Fruit fly (Drosophila melanogaster) whole organism, adult: ENCODE measurements around the gene p23.
A peak's percentile ranks its signal among the peaks of the same experiment; 100 is the strongest.

Source experiments
- CG11617 ChIP-seq: fragments of 200-800 bp; sonication (Bioruptor generic); optimal IDR thresholded peaks from 2 replicates; lab custom pipeline; 2017; ENCODE audit warnings: mild to moderate bottlenecking, missing biosample characterization, missing genetic modification reagents, missing genetic modification characterization
- CG12768 ChIP-seq: fragments of 200-800 bp; sonication (Bioruptor generic); optimal IDR thresholded peaks from 2 replicates; lab custom pipeline; 2017; ENCODE audit warnings: missing biosample characterization, missing genetic modification characterization, mild to moderate bottlenecking, moderate library complexity, missing genetic modification reagents
- CG14711 ChIP-seq: fragments of 200-800 bp; sonication (Bioruptor generic); optimal IDR thresholded peaks from 2 replicates; lab custom pipeline; 2018; ENCODE audit warnings: missing biosample characterization, mild to moderate bottlenecking, missing genetic modification characterization, moderate library complexity
- CG1620 ChIP-seq: fragments of 200-800 bp; sonication (Bioruptor generic); optimal IDR thresholded peaks from 2 replicates; lab custom pipeline; 2016; ENCODE audit warnings: missing biosample characterization, missing genetic modification characterization
- CG33017 ChIP-seq: fragments of 200-800 bp; sonication (Bioruptor generic); optimal IDR thresholded peaks from 2 replicates; lab custom pipeline; 2018; ENCODE audit warnings: missing biosample characterization, mild to moderate bottlenecking, missing genetic modification characterization, moderate library complexity
- CG5204 ChIP-seq: fragments of 200-800 bp; sonication (Bioruptor generic); optimal IDR thresholded peaks from 2 replicates; lab custom pipeline; 2016; ENCODE audit warnings: missing biosample characterization, missing genetic modification characterization
- CG7045 ChIP-seq: fragments of 200-800 bp; sonication (Bioruptor generic); optimal IDR thresholded peaks from 2 replicates; lab custom pipeline; 2017; ENCODE audit warnings: missing biosample characterization, mild to moderate bottlenecking, missing genetic modification characterization
- CG7101 ChIP-seq: fragments of 200-800 bp; sonication (Bioruptor generic); optimal IDR thresholded peaks from 2 replicates; lab custom pipeline; 2018; ENCODE audit warnings: missing biosample characterization, mild to moderate bottlenecking, missing genetic modification characterization, moderate library complexity
- Clk ChIP-seq: fragments of 200-800 bp; sonication (Bioruptor generic); optimal IDR thresholded peaks from 2 replicates; lab custom pipeline; 2017; ENCODE audit warnings: missing biosample characterization, missing genetic modification characterization
- Crg-1 ChIP-seq: fragments of 200-800 bp; sonication (Bioruptor generic); optimal IDR thresholded peaks from 2 replicates; lab custom pipeline; 2016; ENCODE audit warnings: missing biosample characterization, missing genetic modification characterization
- Hr96 ChIP-seq: fragments of 200-800 bp; sonication (Bioruptor generic); optimal IDR thresholded peaks from 2 replicates; lab custom pipeline; 2016; ENCODE audit warnings: missing biosample characterization, missing genetic modification characterization
- Mnt ChIP-seq: fragments of 200-800 bp; sonication (Bioruptor generic); optimal IDR thresholded peaks from 2 replicates; lab custom pipeline; 2016; ENCODE audit warnings: missing biosample characterization, mild to moderate bottlenecking, missing genetic modification characterization
- bab1 ChIP-seq: fragments of 200-800 bp; sonication (Bioruptor generic); optimal IDR thresholded peaks from 3 replicates; lab custom pipeline; 2019; ENCODE audit warnings: missing biosample characterization, mild to moderate bottlenecking, missing genetic modification characterization, moderate library complexity
- cic ChIP-seq: fragments of 200-800 bp; sonication (Bioruptor generic); optimal IDR thresholded peaks from 2 replicates; lab custom pipeline; 2017; ENCODE audit warnings: missing biosample characterization, mild to moderate bottlenecking, missing genetic modification characterization, moderate library complexity
- cnc ChIP-seq, 2 experiments: fragments of >200 bp; optimal IDR thresholded peaks; 2 replicates each; lab custom pipeline; 2017
- kay ChIP-seq: fragments of 200-800 bp; sonication (Bioruptor generic); peaks from one replicate; lab custom pipeline; 2016; ENCODE audit warnings: missing biosample characterization, missing genetic modification characterization, borderline replicate concordance
- ovo ChIP-seq: fragments of 200-800 bp; sonication (Bioruptor generic); optimal IDR thresholded peaks from 2 replicates; lab custom pipeline; 2016; ENCODE audit warnings: missing biosample characterization, missing genetic modification characterization
- pad ChIP-seq: fragments of 200-800 bp; sonication (Bioruptor generic); optimal IDR thresholded peaks from 3 replicates; lab custom pipeline; 2017; ENCODE audit warnings: missing biosample characterization, missing genetic modification characterization, mild to moderate bottlenecking, moderate library complexity, missing genetic modification reagents
- tj ChIP-seq: fragments of 200-800 bp; sonication (Bioruptor generic); optimal IDR thresholded peaks from 3 replicates; lab custom pipeline; 2017; ENCODE audit warnings: missing biosample characterization, mild to moderate bottlenecking, missing genetic modification characterization, moderate library complexity
- toe ChIP-seq: fragments of 200-800 bp; sonication (Bioruptor generic); optimal IDR thresholded peaks from 2 replicates; lab custom pipeline; 2016; ENCODE audit warnings: missing biosample characterization, missing genetic modification characterization

Gene p23

DNA sequence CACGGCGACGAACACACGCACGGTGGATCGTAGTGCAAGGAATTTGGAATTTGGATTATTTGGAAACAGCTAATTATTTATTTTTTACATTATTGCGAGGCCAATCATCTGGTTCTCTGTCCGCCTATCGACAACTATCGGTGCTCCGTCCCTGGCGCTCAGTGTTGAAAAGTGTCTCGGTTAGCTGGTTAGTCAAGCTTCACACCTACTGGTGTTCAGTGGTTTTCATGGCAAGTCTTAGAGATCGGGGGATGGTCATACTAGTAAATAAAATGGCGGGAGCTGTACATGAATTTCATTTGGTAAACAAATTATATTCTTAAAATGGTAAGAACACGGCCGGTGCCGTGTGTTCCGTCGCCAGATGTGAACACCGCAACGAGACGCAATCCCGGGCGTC is 33.2 kb downstream of the p23 start, which contains the start of the genes trbd and dmt:
Gene trbd, minus strand, starts transcription at position 152 of the 400 bp plus-strand sequence.
Gene dmt, plus strand, starts transcription at position 257 of the 400 bp plus-strand sequence.
- TF ChIP-seq kay (GFP tag; lab: Kevin White, UChicago): no peak
- TF ChIP-seq CG11617: peak; percentile 26
- no peak for TF ChIP-seq cnc (optimal IDR thresholded peaks at IDR 0.05; lab: Kevin White, UChicago)
- TF ChIP-seq Clk (GFP tag; lab: Kevin White, UChicago): peak; percentile 67
- no peak for TF ChIP-seq CG33017 (tag; lab: Kevin White, UChicago)
- no peak for TF ChIP-seq Hr96 (GFP tag; lab: Kevin White, UChicago)
- TF ChIP-seq CG14711 (tag; lab: Kevin White, UChicago): no peak
- peak; percentile 81 for TF ChIP-seq CG1620 (GFP tag; lab: Kevin White, UChicago)
- peak; percentile 68 for TF ChIP-seq CG7101 (tag; lab: Kevin White, UChicago)
- TF ChIP-seq bab1 (GFP tag; lab: Kevin White, UChicago): peak; percentile 76
- peak; percentile 4 for TF ChIP-seq cic (GFP tag; lab: Kevin White, UChicago)
- peak; percentile 16 for TF ChIP-seq tj (GFP tag; lab: Kevin White, UChicago)
- peak; percentile 65 for TF ChIP-seq pad (GFP tag; lab: Kevin White, UChicago)
- peak; percentile 74 for TF ChIP-seq Mnt (GFP tag; lab: Kevin White, UChicago)
- no peak for TF ChIP-seq toe (GFP tag; lab: Kevin White, UChicago)
- peak; percentile 58 for TF ChIP-seq ovo
- no peak for TF ChIP-seq CG5204 (GFP tag; lab: Kevin White, UChicago)
- peak; percentile 70 for TF ChIP-seq Crg-1 (GFP tag; lab: Kevin White, UChicago)
- TF ChIP-seq CG12768 (GFP tag; lab: Kevin White, UChicago): peak; percentile 14
- TF ChIP-seq CG7045: no peak

dm6 chr3R:9725121-9725956 is 47.6 kb downstream of the p23 start, which contains the start of gene hyd:
Gene hyd, minus strand, starts transcription at chr3R:9725615.
- no peak for TF ChIP-seq CG11617
- no peak for TF ChIP-seq pad (GFP tag; lab: Kevin White, UChicago)
- no peak for TF ChIP-seq Hr96 (GFP tag; lab: Kevin White, UChicago)
- TF ChIP-seq ovo: peak; percentile 9
- TF ChIP-seq Mnt (GFP tag; lab: Kevin White, UChicago): peak; percentile 71
- TF ChIP-seq tj (GFP tag; lab: Kevin White, UChicago): peak; percentile 4
- TF ChIP-seq bab1 (GFP tag; lab: Kevin White, UChicago): peak; percentile 38
- TF ChIP-seq cic (GFP tag; lab: Kevin White, UChicago): peak; percentile 8
- peak; percentile 27 for TF ChIP-seq CG12768 (GFP tag; lab: Kevin White, UChicago)
